Fruit fly (Drosophila melanogaster) whole organism, prepupa: Measurements from ENCODE around the gene kek5.

Experiments
- CG1621 ChIP-seq: fragments of 200-800 bp; sonication (Bioruptor generic); optimal IDR thresholded peaks from 3 replicates; lab custom pipeline; 2018; ENCODE audit warnings: missing biosample characterization, mild to moderate bottlenecking, missing genetic modification characterization
- Ets21C ChIP-seq: fragments of 200-800 bp; sonication (Bioruptor generic); optimal IDR thresholded peaks from 3 replicates; lab custom pipeline; 2016; ENCODE audit warnings: missing biosample characterization, missing genetic modification characterization
- acj6 ChIP-seq: fragments of 200-800 bp; sonication (Bioruptor generic); optimal IDR thresholded peaks from 3 replicates; lab custom pipeline; 2016; ENCODE audit warnings: missing biosample characterization, missing genetic modification characterization
- pdm3 ChIP-seq: fragments of 200-800 bp; sonication (Bioruptor generic); optimal IDR thresholded peaks from 3 replicates; lab custom pipeline; 2016; ENCODE audit warnings: missing biosample characterization, missing genetic modification characterization

- TF ChIP-seq Ets21C (GFP tag; lab: Kevin White, UChicago) = no peak
- no peak for TF ChIP-seq CG1621
- TF ChIP-seq acj6 (GFP tag; lab: Kevin White, UChicago) = no peak
- TF ChIP-seq pdm3 (GFP tag; lab: Kevin White, UChicago) = no peak
These were observed 37.3 kb upstream of the kek5 start for dm6 chrX:19315421-19316260.
